Fruit fly (Drosophila melanogaster): ENCODE data around the gene Sys1.

Gene Sys1

dm6 chr3R:8679934-8680333 is 27.3 kb downstream of the Sys1 start, which contains the start of gene CG33325:
Gene CG33325 (minus strand): TSS chr3R:8680034.
- TF ChIP-seq h (GFP tag; optimal IDR thresholded peaks at IDR 0.05), result no peak
- TF ChIP-seq Sp1 (GFP tag; optimal IDR thresholded peaks at IDR 0.05), result no peak
- TF ChIP-seq woc (GFP tag; optimal IDR thresholded peaks at IDR 0.05), result no peak
- no peak for TF ChIP-seq jim (GFP tag; optimal IDR thresholded peaks at IDR 0.05)
- TF ChIP-seq Vsx2 (GFP tag; optimal IDR thresholded peaks at IDR 0.05; ENCODE audit: partially characterized antibody), result no peak
- TF ChIP-seq CG32264 (GFP tag; optimal IDR thresholded peaks at IDR 0.05), result no peak
- no peak for TF ChIP-seq ey (GFP tag; optimal IDR thresholded peaks at IDR 0.05)
- no peak for TF ChIP-seq sv (GFP tag; optimal IDR thresholded peaks at IDR 0.05)
- no peak for TF ChIP-seq fru (GFP tag; optimal IDR thresholded peaks at IDR 0.05)
- TF ChIP-seq pan (optimal IDR thresholded peaks at IDR 0.05), result no peak
- TF ChIP-seq rgr (GFP tag; optimal IDR thresholded peaks at IDR 0.05), result no peak
- TF ChIP-seq N (GFP tag; optimal IDR thresholded peaks at IDR 0.05), result no peak
- no peak for TF ChIP-seq Mio (GFP tag; optimal IDR thresholded peaks at IDR 0.05)
- TF ChIP-seq CG9705 (GFP tag; optimal IDR thresholded peaks at IDR 0.05), result no peak

DNA sequence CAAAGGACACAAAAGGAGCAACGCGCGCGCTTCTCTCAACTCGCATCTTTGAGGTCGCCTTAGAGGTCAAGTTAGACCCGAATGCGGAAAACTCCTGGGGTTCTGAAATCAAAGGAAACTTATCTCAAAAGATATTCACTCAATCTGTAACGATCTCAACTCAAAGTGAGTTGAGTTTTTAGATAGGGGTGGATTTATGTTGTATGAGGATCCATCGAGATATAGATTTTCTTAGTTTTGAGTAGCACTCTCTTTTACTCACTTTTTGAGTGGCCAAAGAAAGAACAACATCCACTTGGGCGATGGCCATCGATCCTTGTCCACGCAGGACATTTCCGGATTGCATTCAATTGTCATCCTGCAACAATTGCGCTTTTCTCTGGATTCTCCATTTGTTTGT is 28.0 kb downstream of the Sys1 start:
- TF ChIP-seq Abd-B (GFP tag; optimal IDR thresholded peaks at IDR 0.05) (no peak), CG32264 (GFP tag; optimal IDR thresholded peaks at IDR 0.05) (no peak), sv (GFP tag; optimal IDR thresholded peaks at IDR 0.05) (no peak), Hnf4 (GFP tag; optimal IDR thresholded peaks at IDR 0.05) (no peak), usp (GFP tag; optimal IDR thresholded peaks at IDR 0.05) (no peak), HLH106 (tag; optimal IDR thresholded peaks at IDR 0.05) (no peak), GATAd (GFP tag; optimal IDR thresholded peaks at IDR 0.05) (no peak), Mio (GFP tag; optimal IDR thresholded peaks at IDR 0.05) (no peak), foxo (GFP tag; optimal IDR thresholded peaks at IDR 0.05) (no peak), pan (optimal IDR thresholded peaks at IDR 0.05) (no peak), woc (GFP tag; optimal IDR thresholded peaks at IDR 0.05) (no peak), jim (GFP tag; optimal IDR thresholded peaks at IDR 0.05) (no peak), CG9705 (GFP tag; optimal IDR thresholded peaks at IDR 0.05) (no peak), psq (GFP tag; optimal IDR thresholded peaks at IDR 0.05) (no peak), Jra (GFP tag; optimal IDR thresholded peaks at IDR 0.05) (no peak), rgr (GFP tag; optimal IDR thresholded peaks at IDR 0.05) (no peak)

DNA sequence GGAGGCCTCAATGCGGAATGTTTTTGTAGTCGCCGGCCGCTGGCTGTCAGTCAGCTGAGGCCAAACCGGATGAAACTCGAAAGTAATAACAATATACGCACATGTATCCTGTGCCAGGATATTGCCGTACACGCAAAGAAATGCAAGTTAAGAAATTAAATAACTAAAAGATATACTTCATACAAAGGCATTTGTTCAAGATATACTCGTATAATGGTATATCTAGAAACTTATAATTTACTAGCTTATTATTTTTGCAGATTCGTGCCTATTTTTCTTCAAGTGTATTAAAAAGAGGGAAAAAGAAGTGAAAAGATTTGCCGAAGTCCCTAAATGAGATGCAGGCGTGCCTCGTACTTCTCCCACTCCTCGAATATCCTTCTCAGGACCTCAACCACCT is 30.7 kb downstream of the Sys1 start:
- TF ChIP-seq br (GFP tag; optimal IDR thresholded peaks at IDR 0.05), result no peak

dm6 chr3R:8684328-8685177 is 31.9 kb downstream of the Sys1 start, which contains the start of gene CG44227:
Gene CG44227 (minus strand): TSS chr3R:8685176.
- TF ChIP-seq Jra (GFP tag; optimal IDR thresholded peaks at IDR 0.05) (no peak), dmrt93B (GFP tag; optimal IDR thresholded peaks at IDR 0.05) (no peak), dl (GFP tag; optimal IDR thresholded peaks at IDR 0.05; ENCODE audit: insufficient read depth in 1 of 2, partially characterized antibody in 2 of 2) (no peak), Rel (GFP tag; optimal IDR thresholded peaks at IDR 0.05) (no peak), Rel (tag; optimal IDR thresholded peaks at IDR 0.05) (no peak), Hnf4 (GFP tag; optimal IDR thresholded peaks at IDR 0.05) (no peak), Hr78 (GFP tag; optimal IDR thresholded peaks at IDR 0.05) (no peak), rgr (GFP tag; optimal IDR thresholded peaks at IDR 0.05) (no peak), tai (GFP tag; optimal IDR thresholded peaks at IDR 0.05) (no peak), fru (GFP tag; optimal IDR thresholded peaks at IDR 0.05) (no peak), lola (GFP tag; optimal IDR thresholded peaks at IDR 0.05) (no peak), Dif (GFP tag; optimal IDR thresholded peaks at IDR 0.05; ENCODE audit: partially characterized antibody) (no peak), Abd-B (GFP tag; optimal IDR thresholded peaks at IDR 0.05) (no peak), N (GFP tag; optimal IDR thresholded peaks at IDR 0.05) (no peak), Mio (GFP tag; optimal IDR thresholded peaks at IDR 0.05) (no peak), Myc (optimal IDR thresholded peaks at IDR 0.05) (no peak), br (GFP tag; optimal IDR thresholded peaks at IDR 0.05) (no peak), CG32264 (GFP tag; optimal IDR thresholded peaks at IDR 0.05) (no peak), sv (GFP tag; optimal IDR thresholded peaks at IDR 0.05) (no peak)

DNA sequence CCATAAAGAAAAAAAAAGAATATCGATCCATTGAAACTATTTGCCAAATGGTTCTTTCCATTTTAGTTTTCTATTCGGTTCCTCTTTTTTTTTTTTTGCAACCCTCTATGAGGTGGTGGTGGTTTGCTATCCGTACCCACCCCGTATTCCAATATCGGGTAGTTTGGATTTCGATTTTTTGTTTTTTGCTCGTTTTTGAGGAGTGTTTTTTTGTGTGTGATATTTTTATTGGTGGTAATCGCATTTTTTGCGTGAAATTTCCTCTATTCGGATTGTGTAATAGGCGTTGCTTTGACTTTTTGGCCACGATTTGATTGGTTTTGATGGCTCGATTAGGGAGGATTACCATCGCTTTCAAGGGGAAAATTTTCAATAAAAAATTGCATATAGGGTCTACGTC is 33.8 kb downstream of the Sys1 start:
- no peak for TF ChIP-seq Abd-B (GFP tag; optimal IDR thresholded peaks at IDR 0.05)
- no peak for TF ChIP-seq CG9705 (GFP tag; optimal IDR thresholded peaks at IDR 0.05)
- no peak for TF ChIP-seq Hnf4 (GFP tag; optimal IDR thresholded peaks at IDR 0.05)
- no peak for TF ChIP-seq Sp1 (GFP tag; optimal IDR thresholded peaks at IDR 0.05)
- no peak for TF ChIP-seq HLH106 (tag; optimal IDR thresholded peaks at IDR 0.05)
- no peak for TF ChIP-seq br (GFP tag; optimal IDR thresholded peaks at IDR 0.05)
- no peak for TF ChIP-seq Rel (GFP tag; optimal IDR thresholded peaks at IDR 0.05)
- no peak for TF ChIP-seq Rel (tag; optimal IDR thresholded peaks at IDR 0.05)
- TF ChIP-seq Hr83 (GFP tag; optimal IDR thresholded peaks at IDR 0.05; ENCODE audit: poor library complexity, severe bottlenecking), result no peak
- TF ChIP-seq ey (GFP tag; optimal IDR thresholded peaks at IDR 0.05), result no peak
- no peak for TF ChIP-seq fru (GFP tag; optimal IDR thresholded peaks at IDR 0.05)
- no peak for TF ChIP-seq dsf (GFP tag; optimal IDR thresholded peaks at IDR 0.05; ENCODE audit: borderline replicate concordance)
- TF ChIP-seq CrebA (GFP tag; optimal IDR thresholded peaks at IDR 0.05; ENCODE audit: borderline replicate concordance), result no peak
- TF ChIP-seq OdsH (GFP tag; optimal IDR thresholded peaks at IDR 0.05), result no peak
- no peak for TF ChIP-seq h (GFP tag; optimal IDR thresholded peaks at IDR 0.05)
- TF ChIP-seq Mio (GFP tag; optimal IDR thresholded peaks at IDR 0.05), result no peak
